Worm (Caenorhabditis elegans) whole organism, L4/young adult: ENCODE measurements around the gene ZK809.1.

Experiments used
- W03F9.2 ChIP-seq: fragments of 150-350 bp; optimal IDR thresholded peaks from 2 replicates; lab custom pipeline; 2014; ENCODE audit warnings: missing biosample characterization, missing genetic modification characterization
- dao-5 ChIP-seq: sonication (generic microtip); optimal IDR thresholded peaks from 2 replicates; lab custom pipeline; 2016; ENCODE audit warnings: missing genotype, missing genetic modification characterization, moderate library complexity, missing compliant biosample characterization

- TF ChIP-seq W03F9.2 (peak; percentile 89), dao-5 (tag; lab: Kevin White, UChicago) (no peak)
These were observed 37.0 kb upstream of the ZK809.1 start, which contains the start of the genes ragc-1 and Y24F12A.1 for ce11 chrIV:11604909-11605308.
